Fruit fly (Drosophila melanogaster) whole organism, embryonic: Measurements from ENCODE around the gene trbl.

Source experiments
- Bgb ChIP-seq: fragments of 200-800 bp; sonication (Bioruptor generic); IDR thresholded peaks from 2 replicates; pipeline ENCODE4 v1.3.6; 2022; ENCODE audit warnings: missing biosample characterization, missing genetic modification characterization; ENCODE audit not compliant: partially characterized antibody
- CG10267 ChIP-seq: fragments of 200-800 bp; sonication (Bioruptor generic); optimal IDR thresholded peaks from 2 replicates; lab custom pipeline; 2018; ENCODE audit warnings: missing biosample characterization, mild to moderate bottlenecking, missing genetic modification characterization, moderate library complexity
- CG11085 ChIP-seq: fragments of 200-800 bp; sonication (Bioruptor generic); IDR thresholded peaks from 2 replicates; pipeline ENCODE4 v1.3.6; 2022; ENCODE audit warnings: missing biosample characterization, missing genetic modification characterization
- CG12659 ChIP-seq: fragments of 200-800 bp; sonication (Bioruptor generic); optimal IDR thresholded peaks from 3 replicates; lab custom pipeline; 2017; ENCODE audit warnings: mild to moderate bottlenecking, missing biosample characterization, missing genetic modification reagents, missing genetic modification characterization
- CG13424 ChIP-seq: fragments of 200-800 bp; sonication (Bioruptor generic); optimal IDR thresholded peaks from 2 replicates; lab custom pipeline; 2019; ENCODE audit warnings: missing biosample characterization, mild to moderate bottlenecking, missing genetic modification characterization, moderate library complexity
- CG1602 ChIP-seq: fragments of 200-800 bp; sonication (Bioruptor generic); optimal IDR thresholded peaks from 3 replicates; lab custom pipeline; 2016; ENCODE audit warnings: missing biosample characterization, missing genetic modification characterization
- CG18011 ChIP-seq: fragments of 200-800 bp; sonication (Bioruptor generic); optimal IDR thresholded peaks from 2 replicates; lab custom pipeline; 2017; ENCODE audit warnings: missing biosample characterization, missing genetic modification characterization, mild to moderate bottlenecking, moderate library complexity, missing genotype
- CG32772 ChIP-seq: fragments of 200-800 bp; sonication (Bioruptor generic); IDR thresholded peaks from 2 replicates; pipeline ENCODE4 v1.3.6; 2022; ENCODE audit warnings: missing biosample characterization, missing genetic modification characterization
- CG7372 ChIP-seq: fragments of 200-800 bp; sonication (Bioruptor generic); IDR thresholded peaks from 2 replicates; pipeline ENCODE4 v1.3.6; 2022; ENCODE audit warnings: missing biosample characterization, missing genetic modification characterization
- CG7928 ChIP-seq: fragments of 200-800 bp; sonication (Bioruptor generic); optimal IDR thresholded peaks from 2 replicates; lab custom pipeline; 2017; ENCODE audit warnings: missing biosample characterization, mild to moderate bottlenecking, missing genetic modification characterization
- CG9817 ChIP-seq: fragments of 200-800 bp; sonication (Bioruptor generic); optimal IDR thresholded peaks from 2 replicates; lab custom pipeline; 2018; ENCODE audit warnings: missing biosample characterization, mild to moderate bottlenecking, missing genetic modification characterization, moderate library complexity
- Dek ChIP-seq: fragments of 200-800 bp; sonication (Bioruptor generic); optimal IDR thresholded peaks from 3 replicates; lab custom pipeline; 2019; ENCODE audit warnings: missing biosample characterization, mild to moderate bottlenecking, missing genetic modification characterization, moderate library complexity
- Dip3 ChIP-seq: fragments of 200-800 bp; sonication (Bioruptor generic); optimal IDR thresholded peaks from 3 replicates; lab custom pipeline; 2016; ENCODE audit warnings: missing biosample characterization, missing genetic modification characterization
- Ets65A ChIP-seq: fragments of 200-800 bp; sonication (Bioruptor generic); peaks from one replicate; lab custom pipeline; 2016; ENCODE audit warnings: missing biosample characterization, missing genetic modification characterization
- Hr78 ChIP-seq, 2 experiments: fragments of 200-800 bp in 1 of 2; fragments of >200 bp in 1 of 2; sonication (Bioruptor generic) in 1 of 2; optimal IDR thresholded peaks; 2 replicates each; lab custom pipeline; 2017 to 2019; ENCODE audit warnings: missing biosample characterization in 2 of 2, missing genetic modification characterization in 2 of 2, mild to moderate bottlenecking in 1 of 2, moderate library complexity in 1 of 2
- Lpt ChIP-seq: fragments of >200 bp; optimal IDR thresholded peaks from 2 replicates; lab custom pipeline; 2018; ENCODE audit warnings: missing biosample characterization, missing genetic modification characterization
- Nf-YA ChIP-seq: fragments of 200-800 bp; sonication (Bioruptor generic); IDR thresholded peaks from 2 replicates; pipeline ENCODE4 v1.3.6; 2022; ENCODE audit warnings: missing biosample characterization, missing genetic modification characterization
- Six4 ChIP-seq: fragments of 200-800 bp; sonication (Bioruptor generic); optimal IDR thresholded peaks from 2 replicates; lab custom pipeline; 2016; ENCODE audit warnings: missing biosample characterization, missing genetic modification characterization
- Sox102F ChIP-seq: fragments of 200-800 bp; sonication (Bioruptor generic); optimal IDR thresholded peaks from 2 replicates; lab custom pipeline; 2018; ENCODE audit warnings: missing biosample characterization, mild to moderate bottlenecking, missing genetic modification characterization, moderate library complexity
- Spps ChIP-seq: fragments of 200-800 bp; sonication (Bioruptor generic); optimal IDR thresholded peaks from 2 replicates; lab custom pipeline; 2018; ENCODE audit warnings: missing biosample characterization, mild to moderate bottlenecking, missing genetic modification characterization
- Trl ChIP-seq, 3 experiments: fragments of >200 bp in 2 of 3; fragments of 200-800 bp in 1 of 3; sonication (Bioruptor generic) in 1 of 3; optimal IDR thresholded peaks; 2 replicates in 1 of 3; 3 replicates in 2 of 3; lab custom pipeline; 2016 to 2017; ENCODE audit warnings: missing biosample characterization in 1 of 3, missing genetic modification characterization in 1 of 3
- YL-1 ChIP-seq: fragments of 200-800 bp; sonication (Bioruptor generic); optimal IDR thresholded peaks from 3 replicates; lab custom pipeline; 2017; ENCODE audit warnings: missing biosample characterization, mild to moderate bottlenecking, missing genetic modification characterization
- ash1 ChIP-seq: fragments of 200-800 bp; sonication (Bioruptor generic); optimal IDR thresholded peaks from 2 replicates; lab custom pipeline; 2018; ENCODE audit warnings: missing biosample characterization, mild to moderate bottlenecking, missing genetic modification characterization
- bowl ChIP-seq: fragments of 200-800 bp; sonication (Bioruptor generic); IDR thresholded peaks from 2 replicates; pipeline ENCODE4 v1.3.6; 2022; ENCODE audit warnings: missing biosample characterization, missing genetic modification characterization
- chn ChIP-seq: fragments of 200-800 bp; sonication (Bioruptor generic); optimal IDR thresholded peaks from 2 replicates; lab custom pipeline; 2016; ENCODE audit warnings: missing biosample characterization, missing genetic modification characterization
- croc ChIP-seq: fragments of 200-800 bp; sonication (Bioruptor generic); conservative IDR thresholded peaks from 3 replicates; pipeline ENCODE4 v1.3.6; 2022; ENCODE audit warnings: missing biosample characterization, missing genetic modification characterization
- dm ChIP-seq: fragments of 200-800 bp; sonication (Bioruptor generic); optimal IDR thresholded peaks from 3 replicates; lab custom pipeline; 2016; ENCODE audit warnings: missing biosample characterization, missing genetic modification characterization
- emc ChIP-seq: fragments of 200-800 bp; sonication (Bioruptor generic); optimal IDR thresholded peaks from 2 replicates; lab custom pipeline; 2016; ENCODE audit warnings: missing biosample characterization, missing genetic modification characterization
- esg ChIP-seq: fragments of 200-800 bp; sonication (Bioruptor generic); conservative IDR thresholded peaks from 2 replicates; pipeline ENCODE4 v1.3.6; 2022; ENCODE audit warnings: missing biosample characterization, missing genetic modification characterization
- fu2 ChIP-seq: fragments of 200-800 bp; sonication (Bioruptor generic); optimal IDR thresholded peaks from 2 replicates; lab custom pipeline; 2016; ENCODE audit warnings: missing biosample characterization, missing genetic modification characterization
- jigr1 ChIP-seq: fragments of 200-800 bp; sonication (Bioruptor generic); IDR thresholded peaks from 3 replicates; pipeline ENCODE4 v1.3.6; 2022; ENCODE audit warnings: missing biosample characterization, missing genetic modification characterization
- klu ChIP-seq: fragments of 200-800 bp; sonication (Bioruptor generic); IDR thresholded peaks from 2 replicates; pipeline ENCODE4 v1.3.6; 2022; ENCODE audit warnings: missing biosample characterization, missing genetic modification characterization
- kni ChIP-seq: fragments of 200-800 bp; sonication (Bioruptor generic); optimal IDR thresholded peaks from 3 replicates; lab custom pipeline; 2017; ENCODE audit warnings: mild to moderate bottlenecking, missing biosample characterization, missing genetic modification reagents, missing genetic modification characterization
- maf-S ChIP-seq: fragments of 200-800 bp; sonication (Bioruptor generic); optimal IDR thresholded peaks from 2 replicates; lab custom pipeline; 2016; ENCODE audit warnings: missing biosample characterization, missing genetic modification characterization
- nerfin-2 ChIP-seq: fragments of 200-800 bp; sonication (Bioruptor generic); IDR thresholded peaks from 2 replicates; pipeline ENCODE4 v1.3.6; 2022; ENCODE audit warnings: missing biosample characterization, missing genetic modification characterization; ENCODE audit not compliant: partially characterized antibody
- nmo ChIP-seq: fragments of 200-800 bp; sonication (Bioruptor generic); optimal IDR thresholded peaks from 2 replicates; lab custom pipeline; 2018; ENCODE audit warnings: missing biosample characterization, mild to moderate bottlenecking, missing genetic modification characterization, moderate library complexity
- odd ChIP-seq: fragments of 200-800 bp; sonication (Bioruptor generic); optimal IDR thresholded peaks from 2 replicates; lab custom pipeline; 2017; ENCODE audit warnings: missing biosample characterization, mild to moderate bottlenecking, missing genetic modification characterization
- onecut ChIP-seq: fragments of 200-800 bp; sonication (Bioruptor generic); IDR thresholded peaks from 2 replicates; pipeline ENCODE4 v1.3.6; 2022; ENCODE audit warnings: missing biosample characterization, missing genetic modification characterization
- pho ChIP-seq: fragments of 200-800 bp; sonication (Bioruptor generic); optimal IDR thresholded peaks from 2 replicates; lab custom pipeline; 2016; ENCODE audit warnings: missing biosample characterization, missing genetic modification characterization
- pros ChIP-seq: fragments of 200-800 bp; sonication (Bioruptor generic); optimal IDR thresholded peaks from 3 replicates; lab custom pipeline; 2019; ENCODE audit warnings: missing biosample characterization, mild to moderate bottlenecking, missing genetic modification characterization, moderate library complexity
- pum ChIP-seq: fragments of 200-800 bp; sonication (Bioruptor generic); optimal IDR thresholded peaks from 2 replicates; lab custom pipeline; 2016; ENCODE audit warnings: missing biosample characterization, missing genetic modification characterization
- slou ChIP-seq: fragments of 200-800 bp; sonication (Bioruptor generic); optimal IDR thresholded peaks from 3 replicates; lab custom pipeline; 2016; ENCODE audit warnings: missing biosample characterization, missing genetic modification characterization
- tna ChIP-seq: fragments of 200-800 bp; sonication (Bioruptor generic); IDR thresholded peaks from 2 replicates; pipeline ENCODE4 v1.3.6; 2022; ENCODE audit warnings: missing biosample characterization, missing genetic modification characterization; ENCODE audit not compliant: partially characterized antibody
- ttk ChIP-seq: fragments of 200-800 bp; sonication (Bioruptor generic); IDR thresholded peaks from 2 replicates; pipeline ENCODE4 v2.1.2; 2022; ENCODE audit warnings: missing biosample characterization, missing genetic modification characterization
- unc-4 ChIP-seq: fragments of 200-800 bp; sonication (Bioruptor generic); IDR thresholded peaks from 2 replicates; pipeline ENCODE4 v1.3.6; 2022; ENCODE audit warnings: missing biosample characterization, missing genetic modification characterization; ENCODE audit not compliant: partially characterized antibody

Gene trbl

dm6 chr3L:20347762-20348580 lies 53.4 kb downstream of the trbl start, which contains the start of the genes Rbbp5 and eRF1 (continued):
- no peak for TF ChIP-seq Trl (optimal IDR thresholded peaks at IDR 0.05; lab: Kevin White, UChicago)
- TF ChIP-seq Trl (GFP tag; optimal IDR thresholded peaks at IDR 0.05; lab: Kevin White, UChicago): peak; percentile 57
- no peak; the same call in 1 of the 2 replicates for TF ChIP-seq ttk
- no peak for TF ChIP-seq ash1 (GFP tag; lab: Kevin White, UChicago)
- TF ChIP-seq nmo (GFP tag; lab: Kevin White, UChicago): peak; percentile 85
- TF ChIP-seq klu (GFP tag; lab: Robert Waterston, UW): no peak; the same call in 1 of the 2 replicates
- peak; percentile 66 for TF ChIP-seq Six4 (GFP tag; lab: Kevin White, UChicago)
- TF ChIP-seq onecut (GFP tag; lab: Robert Waterston, UW): no peak
- TF ChIP-seq slou (GFP tag; lab: Kevin White, UChicago): peak; percentile 74
- TF ChIP-seq fu2: no peak
- TF ChIP-seq Spps: peak; percentile 38
- peak; percentile 19 for TF ChIP-seq CG7928 (GFP tag; lab: Kevin White, UChicago)
- TF ChIP-seq esg (GFP tag; lab: Robert Waterston, UW): peak; percentile 75; the same call in 1 of the 2 replicates
- peak; percentile 80 for TF ChIP-seq CG10267 (tag; lab: Kevin White, UChicago)
- no peak for TF ChIP-seq Lpt (GFP tag; lab: Kevin White, UChicago)
- no peak for TF ChIP-seq kni
- peak; percentile 87 for TF ChIP-seq nerfin-2 (GFP tag; lab: Robert Waterston, UW)
- TF ChIP-seq CG18011 (GFP tag; lab: Kevin White, UChicago): no peak
- TF ChIP-seq Bgb (GFP tag; lab: Robert Waterston, UW): peak; percentile 90
- TF ChIP-seq CG13424 (tag; lab: Kevin White, UChicago): peak; percentile 83
- TF ChIP-seq CG1602 (GFP tag; lab: Kevin White, UChicago): peak; percentile 57
- peak; percentile 51 for TF ChIP-seq Dip3 (GFP tag; lab: Kevin White, UChicago)
- peak; percentile 91 for TF ChIP-seq CG12659 (GFP tag; lab: Kevin White, UChicago)
- peak; percentile 77 for TF ChIP-seq dm
- peak; percentile 9 for TF ChIP-seq emc (GFP tag; lab: Kevin White, UChicago)
- no peak for TF ChIP-seq odd (GFP tag; lab: Kevin White, UChicago)
- TF ChIP-seq Dek (tag; lab: Kevin White, UChicago): peak; percentile 72
- no peak for TF ChIP-seq Nf-YA (GFP tag; lab: Robert Waterston, UW)
- TF ChIP-seq jigr1 (GFP tag; lab: Robert Waterston, UW): no peak
- peak; percentile 82 for TF ChIP-seq CG7372 (GFP tag; lab: Robert Waterston, UW)
- peak; percentile 75 for TF ChIP-seq tna (GFP tag; lab: Robert Waterston, UW)
- peak; percentile 47 for TF ChIP-seq YL-1 (GFP tag; lab: Kevin White, UChicago)
- TF ChIP-seq Ets65A (GFP tag; lab: Kevin White, UChicago): peak; percentile 96
- peak; percentile 83 for TF ChIP-seq unc-4 (GFP tag; lab: Robert Waterston, UW)
- no peak; the same call in 1 of the 2 replicates for TF ChIP-seq CG11085 (GFP tag; lab: Robert Waterston, UW)
- TF ChIP-seq pros (GFP tag; lab: Kevin White, UChicago): no peak
- no peak for TF ChIP-seq Sox102F (GFP tag; lab: Kevin White, UChicago)
- no peak for TF ChIP-seq Hr78 (GFP tag; optimal IDR thresholded peaks at IDR 0.05; lab: Kevin White, UChicago)
- peak; percentile 83 for TF ChIP-seq CG9817 (tag; lab: Kevin White, UChicago)
- TF ChIP-seq pum: peak; percentile 32
- TF ChIP-seq CG32772 (GFP tag; lab: Robert Waterston, UW): peak; percentile 84
- TF ChIP-seq croc (GFP tag; lab: Robert Waterston, UW): peak; percentile 27; the same call in 1 of the 3 replicates
- TF ChIP-seq chn (GFP tag; lab: Kevin White, UChicago): peak; percentile 71
- TF ChIP-seq pho (GFP tag; lab: Kevin White, UChicago): peak; percentile 61
- no peak for TF ChIP-seq bowl (GFP tag; lab: Robert Waterston, UW)
- peak; percentile 59 for TF ChIP-seq maf-S (GFP tag; lab: Kevin White, UChicago)
